Worm (Caenorhabditis elegans) whole organism, L2 larva: ENCODE results near the gene K08H2.10.

ENCODE experiments used
- C34F6.9 ChIP-seq: fragments of 150-350 bp; optimal IDR thresholded peaks from 2 replicates; lab custom pipeline; 2014; ENCODE audit warnings: missing biosample characterization, missing genetic modification characterization
- F13H6.1 ChIP-seq: sonication (generic microtip); optimal IDR thresholded peaks from 2 replicates; lab custom pipeline; 2016; ENCODE audit warnings: missing genetic modification characterization, missing compliant biosample characterization
- R02D3.7 ChIP-seq: fragments of 150-350 bp; optimal IDR thresholded peaks from 2 replicates; lab custom pipeline; 2014; ENCODE audit warnings: missing biosample characterization, missing genetic modification characterization
- Y55F3AM.14 ChIP-seq: fragments of 200-800 bp; sonication (Bioruptor generic); optimal IDR thresholded peaks from 2 replicates; lab custom pipeline; 2018; ENCODE audit warnings: mild to moderate bottlenecking, missing genetic modification characterization, missing compliant biosample characterization
- ZK546.5 ChIP-seq: sonication (generic microtip); optimal IDR thresholded peaks from 2 replicates; lab custom pipeline; 2017; ENCODE audit warnings: missing biosample characterization, missing genetic modification characterization
- alr-1 ChIP-seq: fragments of 150-350 bp; optimal IDR thresholded peaks from 2 replicates; lab custom pipeline; 2014; ENCODE audit warnings: missing biosample characterization, missing genetic modification characterization
- aly-2 ChIP-seq: fragments of 150-350 bp; optimal IDR thresholded peaks from 2 replicates; lab custom pipeline; 2014; ENCODE audit warnings: missing biosample characterization, missing genetic modification characterization
- blmp-1 ChIP-seq: sonication (generic microtip); optimal IDR thresholded peaks from 2 replicates; lab custom pipeline; 2017; ENCODE audit warnings: missing genetic modification characterization, mild to moderate bottlenecking, missing compliant biosample characterization, antibody characterized with exemption, moderate library complexity; ENCODE audit not compliant: insufficient read depth
- ceh-16 ChIP-seq: fragments of 150-350 bp; optimal IDR thresholded peaks from 2 replicates; lab custom pipeline; 2014; ENCODE audit warnings: missing biosample characterization, missing genetic modification characterization
- ceh-82 ChIP-seq: fragments of 150-350 bp; optimal IDR thresholded peaks from 2 replicates; lab custom pipeline; 2014; ENCODE audit warnings: missing biosample characterization, missing genetic modification characterization
- crh-2 ChIP-seq: sonication (generic microtip); optimal IDR thresholded peaks from 2 replicates; lab custom pipeline; 2017; ENCODE audit warnings: missing biosample characterization, missing genetic modification characterization
- dmd-4 ChIP-seq: sonication (generic microtip); optimal IDR thresholded peaks from 2 replicates; lab custom pipeline; 2017; ENCODE audit warnings: missing biosample characterization, missing genetic modification characterization
- egl-27 ChIP-seq: sonication (generic microtip); optimal IDR thresholded peaks from 3 replicates; lab custom pipeline; 2017; ENCODE audit warnings: missing biosample characterization, missing genetic modification reagents, missing genetic modification characterization
- elt-3 ChIP-seq: sonication (generic microtip); optimal IDR thresholded peaks from 2 replicates; lab custom pipeline; 2017; ENCODE audit warnings: missing biosample characterization, missing genetic modification characterization
- fos-1 ChIP-seq: fragments of 150-350 bp; optimal IDR thresholded peaks from 2 replicates; lab custom pipeline; 2014; ENCODE audit warnings: missing biosample characterization, missing genetic modification characterization
- gmeb-1 ChIP-seq: fragments of 150-350 bp; optimal IDR thresholded peaks from 2 replicates; lab custom pipeline; 2014; ENCODE audit warnings: missing biosample characterization, missing genetic modification characterization
- lin-11 ChIP-seq: fragments of 150-350 bp; sonication (generic microtip); optimal IDR thresholded peaks from 2 replicates; lab custom pipeline; 2014; ENCODE audit warnings: missing biosample characterization, missing genetic modification characterization, inconsistent platforms, mixed read lengths
- lin-13 ChIP-seq: fragments of 150-350 bp; optimal IDR thresholded peaks from 2 replicates; lab custom pipeline; 2014; ENCODE audit warnings: missing biosample characterization, missing genetic modification reagents, missing genetic modification characterization
- lsy-2 ChIP-seq, 2 experiments: fragments of 150-350 bp in 1 of 2; sonication (generic microtip) in 1 of 2; optimal IDR thresholded peaks; 2 replicates each; lab custom pipeline; 2014 to 2017; ENCODE audit warnings: missing biosample characterization in 2 of 2, missing genetic modification characterization in 2 of 2
- mab-5 ChIP-seq: fragments of 150-350 bp; optimal IDR thresholded peaks from 2 replicates; lab custom pipeline; 2014; ENCODE audit warnings: missing biosample characterization, missing genetic modification characterization
- mbf-1 ChIP-seq: sonication (generic microtip); optimal IDR thresholded peaks from 2 replicates; lab custom pipeline; 2017; ENCODE audit warnings: missing biosample characterization, missing genetic modification characterization
- mdl-1 ChIP-seq, 2 experiments: fragments of 150-350 bp in 1 of 2; sonication (generic microtip) in 1 of 2; optimal IDR thresholded peaks; 2 replicates each; lab custom pipeline; 2017; ENCODE audit warnings: missing biosample characterization in 2 of 2, missing genetic modification characterization in 2 of 2
- nhr-10 ChIP-seq: sonication (generic microtip); optimal IDR thresholded peaks from 2 replicates; lab custom pipeline; 2017; ENCODE audit warnings: missing biosample characterization, missing genetic modification characterization
- nhr-12 ChIP-seq: fragments of 150-350 bp; optimal IDR thresholded peaks from 2 replicates; lab custom pipeline; 2014; ENCODE audit warnings: missing biosample characterization, missing genetic modification characterization
- nhr-129 ChIP-seq: fragments of 150-350 bp; optimal IDR thresholded peaks from 2 replicates; lab custom pipeline; 2014; ENCODE audit warnings: missing biosample characterization, missing genetic modification characterization
- nhr-21 ChIP-seq: fragments of 150-350 bp; optimal IDR thresholded peaks from 2 replicates; lab custom pipeline; 2014; ENCODE audit warnings: missing biosample characterization, missing genetic modification characterization
- nhr-23 ChIP-seq: fragments of 150-350 bp; optimal IDR thresholded peaks from 2 replicates; lab custom pipeline; 2014; ENCODE audit warnings: missing biosample characterization, missing genetic modification reagents, missing genetic modification characterization
- nhr-237 ChIP-seq: fragments of 150-350 bp; optimal IDR thresholded peaks from 2 replicates; lab custom pipeline; 2014; ENCODE audit warnings: missing biosample characterization, missing genetic modification characterization
- nhr-25 ChIP-seq: fragments of 150-350 bp; sonication (generic microtip); optimal IDR thresholded peaks from 3 replicates; lab custom pipeline; 2014; ENCODE audit warnings: missing biosample characterization, missing genetic modification characterization
- nhr-6 ChIP-seq: fragments of 150-350 bp; optimal IDR thresholded peaks from 2 replicates; lab custom pipeline; 2014; ENCODE audit warnings: missing biosample characterization, missing genetic modification characterization
- nhr-77 ChIP-seq: fragments of 150-350 bp; optimal IDR thresholded peaks from 2 replicates; lab custom pipeline; 2014; ENCODE audit warnings: missing biosample characterization, missing genetic modification characterization
- peb-1 ChIP-seq: fragments of 150-350 bp; optimal IDR thresholded peaks from 2 replicates; lab custom pipeline; 2014; ENCODE audit warnings: missing biosample characterization, missing genetic modification characterization
- sem-4 ChIP-seq: fragments of 150-350 bp; optimal IDR thresholded peaks from 2 replicates; lab custom pipeline; 2014; ENCODE audit warnings: missing biosample characterization, missing genetic modification reagents, missing genetic modification characterization
- sma-3 ChIP-seq: sonication (generic microtip); optimal IDR thresholded peaks from 2 replicates; lab custom pipeline; 2016; ENCODE audit warnings: missing genetic modification reagents, missing genetic modification characterization, missing compliant biosample characterization
- sma-9 ChIP-seq, 2 experiments: fragments of 150-350 bp in 1 of 2; sonication (generic microtip) in 1 of 2; optimal IDR thresholded peaks; 2 replicates each; lab custom pipeline; 2014 to 2016; ENCODE audit warnings: missing genetic modification characterization in 2 of 2, mild to moderate bottlenecking in 1 of 2, missing biosample characterization in 1 of 2, missing compliant biosample characterization in 1 of 2, missing genetic modification reagents in 1 of 2, moderate library complexity in 1 of 2
- snpc-4 ChIP-seq: fragments of 150-350 bp; optimal IDR thresholded peaks from 2 replicates; lab custom pipeline; 2014; ENCODE audit warnings: missing biosample characterization, missing genetic modification characterization
- unc-39 ChIP-seq: fragments of 150-350 bp; optimal IDR thresholded peaks from 2 replicates; lab custom pipeline; 2014; ENCODE audit warnings: missing biosample characterization, missing genetic modification characterization
- unc-55 ChIP-seq: fragments of 150-350 bp; sonication (generic microtip); optimal IDR thresholded peaks from 3 replicates; lab custom pipeline; 2014; ENCODE audit warnings: missing biosample characterization, missing genetic modification reagents, missing genetic modification characterization
- unc-62 ChIP-seq: fragments of 150-350 bp; optimal IDR thresholded peaks from 2 replicates; lab custom pipeline; 2014; ENCODE audit warnings: missing biosample characterization, missing genetic modification reagents, missing genetic modification characterization
- zag-1 ChIP-seq: fragments of 150-350 bp; optimal IDR thresholded peaks from 2 replicates; lab custom pipeline; 2014; ENCODE audit warnings: missing biosample characterization, missing genetic modification characterization
- ztf-1 ChIP-seq: fragments of 200-800 bp; sonication (Bioruptor generic); conservative IDR thresholded peaks from 2 replicates; pipeline ENCODE4 v1.3.6; 2022; ENCODE audit warnings: missing genetic modification characterization, missing compliant biosample characterization
- ztf-11 ChIP-seq: sonication (generic microtip); optimal IDR thresholded peaks from 2 replicates; lab custom pipeline; 2017; ENCODE audit warnings: missing biosample characterization, missing genetic modification characterization

Gene K08H2.10

DNA sequence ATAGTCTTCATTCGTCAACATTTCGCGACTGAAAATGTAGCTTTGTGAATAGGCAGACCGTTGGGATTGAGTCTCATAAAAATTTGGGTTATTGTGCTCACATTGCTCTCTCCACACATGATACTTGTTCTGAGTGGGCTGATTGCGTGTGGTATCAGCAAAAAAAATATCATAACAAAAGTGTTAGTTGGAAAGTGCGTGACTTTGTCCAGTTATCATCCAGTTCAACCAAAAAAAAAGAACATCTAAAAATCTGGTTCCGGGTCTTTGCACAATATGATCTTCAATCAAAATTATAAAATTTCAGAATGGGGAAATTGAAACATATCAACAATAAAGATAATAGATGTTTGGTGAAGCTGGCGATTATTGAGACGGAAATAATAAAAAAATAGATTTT is 42.9 kb downstream of the K08H2.10 start, which contains the start of gene srd-39:
Gene srd-39, minus strand, starts transcription at position 101 of the 400 bp plus-strand sequence.
- no peak for TF ChIP-seq snpc-4
- TF ChIP-seq ztf-11 (tag; lab: Kevin White, UChicago) = no peak
- TF ChIP-seq elt-3 (tag; lab: Kevin White, UChicago) = no peak

DNA sequence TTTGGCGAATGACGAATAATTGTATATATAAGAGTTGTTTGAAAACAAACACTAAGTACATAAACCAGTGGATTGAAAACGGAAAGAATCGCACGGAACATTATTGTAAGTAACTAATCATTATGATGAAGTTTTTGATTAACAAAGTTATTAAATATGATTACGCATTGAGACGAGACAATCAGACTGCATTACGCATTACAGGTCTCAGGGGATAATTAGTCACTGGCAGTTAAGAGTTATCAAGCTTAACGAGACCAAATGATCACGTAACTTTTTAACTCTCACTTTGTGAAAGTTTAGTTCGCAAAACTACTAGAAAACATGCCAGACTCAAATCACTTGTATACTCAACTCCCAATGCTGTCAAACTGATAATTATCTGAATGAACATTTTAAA is 45.8 kb downstream of the K08H2.10 start, which contains the start of gene srd-42:
Gene srd-42, minus strand, starts transcription at position 101 of the 400 bp plus-strand sequence.
- no peak for TF ChIP-seq fos-1 (tag; lab: Kevin White, UChicago)
- TF ChIP-seq nhr-25 (tag; lab: Kevin White, UChicago) = no peak
- TF ChIP-seq sma-3 (GFP tag; lab: Kevin White, UChicago) = no peak
- TF ChIP-seq unc-55 = no peak
- TF ChIP-seq sma-9 (GFP tag; optimal IDR thresholded peaks at IDR 0.05; lab: Kevin White, UChicago) = no peak
- TF ChIP-seq sma-9 (tag; optimal IDR thresholded peaks at IDR 0.05; lab: Kevin White, UChicago) = no peak
- no peak for TF ChIP-seq nhr-12 (tag; lab: Kevin White, UChicago)
- no peak for TF ChIP-seq unc-39
- no peak for TF ChIP-seq nhr-23
- TF ChIP-seq sem-4 (tag; lab: Kevin White, UChicago) = no peak
- TF ChIP-seq ceh-16 (tag; lab: Kevin White, UChicago) = no peak
- no peak for TF ChIP-seq ztf-1
- no peak for TF ChIP-seq mab-5 (tag; lab: Kevin White, UChicago)
- TF ChIP-seq peb-1 (tag; lab: Kevin White, UChicago) = no peak

DNA sequence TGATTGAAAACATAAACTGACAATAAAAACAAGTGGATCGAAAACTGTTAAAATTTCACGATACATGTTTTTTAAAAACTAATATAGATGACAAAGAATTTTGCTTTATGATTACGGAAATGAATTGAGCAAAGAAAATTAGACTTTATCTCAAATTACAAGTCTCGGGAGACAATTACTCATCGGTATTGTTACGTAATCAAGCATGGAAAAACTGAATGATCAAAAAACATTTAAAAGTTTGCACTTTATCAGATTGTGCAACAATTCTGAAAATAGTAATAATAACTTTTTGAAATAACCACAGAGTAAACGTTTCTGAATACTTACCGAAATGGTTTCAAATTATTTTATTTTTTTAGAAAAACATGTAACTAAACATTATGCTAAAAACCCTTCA is 48.2 kb downstream of the K08H2.10 start, which contains the start of gene srd-43:
Gene srd-43, minus strand, starts transcription at position 66 of the 400 bp plus-strand sequence.
- TF ChIP-seq nhr-237 (no peak), aly-2 (tag; lab: Kevin White, UChicago) (no peak), R02D3.7 (no peak), elt-3 (tag; lab: Kevin White, UChicago) (no peak), lsy-2 (tag; optimal IDR thresholded peaks at IDR 0.05; lab: Kevin White, UChicago) (no peak), mbf-1 (tag; lab: Kevin White, UChicago) (no peak), nhr-6 (tag; lab: Kevin White, UChicago) (no peak), blmp-1 (tag; lab: Kevin White, UChicago) (no peak), nhr-10 (tag; lab: Kevin White, UChicago) (no peak), ztf-11 (tag; lab: Kevin White, UChicago) (no peak), snpc-4 (no peak), crh-2 (tag; lab: Kevin White, UChicago) (no peak), C34F6.9 (tag; lab: Kevin White, UChicago) (no peak), ZK546.5 (no peak), fos-1 (tag; lab: Kevin White, UChicago) (no peak), unc-39 (no peak), sem-4 (tag; lab: Kevin White, UChicago) (no peak)

DNA sequence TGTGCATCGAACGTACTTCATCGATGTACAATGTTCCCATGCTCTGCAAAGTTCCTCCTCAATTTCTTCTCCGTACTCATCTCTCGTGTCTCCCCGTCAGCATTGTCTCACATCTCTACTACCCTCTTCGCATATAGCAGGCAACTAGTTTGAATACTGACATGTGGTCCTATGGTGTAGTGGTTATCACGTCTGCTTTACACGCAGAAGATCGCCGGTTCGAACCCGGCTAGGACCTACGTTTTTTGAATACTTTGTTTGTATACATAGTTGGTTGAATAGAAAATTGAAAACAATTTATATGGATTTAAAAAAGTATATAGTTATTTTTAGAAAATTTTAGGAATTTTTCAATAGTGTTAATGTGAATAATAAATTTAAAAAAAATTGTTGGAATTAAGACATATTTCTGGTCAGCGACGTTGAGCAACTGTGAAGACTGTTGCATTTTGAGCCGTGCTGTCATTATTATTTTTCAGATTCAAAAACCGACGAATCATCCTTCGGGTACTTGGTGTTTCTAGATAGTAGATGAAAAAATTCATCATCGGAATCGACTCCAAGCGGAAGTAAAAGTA is 49.4 kb downstream of the K08H2.10 start:
- TF ChIP-seq elt-3 (tag; lab: Kevin White, UChicago) (no peak), nhr-237 (no peak), F13H6.1 (tag; lab: Kevin White, UChicago) (peak; percentile 75), mab-5 (tag; lab: Kevin White, UChicago) (peak; percentile 73), ZK546.5 (no peak), ceh-82 (peak; percentile 53), alr-1 (tag; lab: Kevin White, UChicago) (no peak), unc-55 (peak; percentile 90), crh-2 (tag; lab: Kevin White, UChicago) (peak; percentile 89), nhr-21 (tag; lab: Kevin White, UChicago) (peak; percentile 89), Y55F3AM.14 (GFP tag; lab: Kevin White, UChicago) (peak; percentile 73), nhr-129 (tag; lab: Kevin White, UChicago) (peak; percentile 93), C34F6.9 (tag; lab: Kevin White, UChicago) (no peak), mdl-1 (tag; optimal IDR thresholded peaks at IDR 0.05; lab: Kevin White, UChicago) (peak in 1 of 2 experiments; percentile 57), fos-1 (tag; lab: Kevin White, UChicago) (peak; percentile 87), lin-11 (tag; lab: Kevin White, UChicago) (peak; percentile 83), mbf-1 (tag; lab: Kevin White, UChicago) (peak; percentile 30), ceh-16 (tag; lab: Kevin White, UChicago) (peak; percentile 36), ztf-11 (tag; lab: Kevin White, UChicago) (no peak), peb-1 (tag; lab: Kevin White, UChicago) (no peak), blmp-1 (tag; lab: Kevin White, UChicago) (no peak), nhr-77 (tag; lab: Kevin White, UChicago) (no peak), dmd-4 (tag; lab: Kevin White, UChicago) (no peak), egl-27 (peak; percentile 77), nhr-23 (no peak), lin-13 (peak; percentile 75), ztf-1 (no peak), nhr-6 (tag; lab: Kevin White, UChicago) (peak; percentile 73), nhr-12 (tag; lab: Kevin White, UChicago) (no peak), lsy-2 (tag; optimal IDR thresholded peaks at IDR 0.05; lab: Kevin White, UChicago) (peak in 1 of 2 experiments; percentile 58), zag-1 (tag; lab: Kevin White, UChicago) (peak; percentile 65), gmeb-1 (tag; lab: Kevin White, UChicago) (peak; percentile 65), snpc-4 (peak; percentile 21), unc-62 (no peak), sma-3 (GFP tag; lab: Kevin White, UChicago) (peak; percentile 75), sma-9 (GFP tag; optimal IDR thresholded peaks at IDR 0.05; lab: Kevin White, UChicago) (peak; percentile 89), sma-9 (tag; optimal IDR thresholded peaks at IDR 0.05; lab: Kevin White, UChicago) (no peak)
